Worm (Caenorhabditis elegans): ENCODE results near the gene pptr-1.
A peak's percentile ranks its signal among the peaks of the same experiment; 100 is the strongest.

pptr-1 gene

ce11 chrV:16351757-16352156 lies 5.6 kb upstream of the pptr-1 start:
- TF ChIP-seq ceh-82 (tag; optimal IDR thresholded peaks at IDR 0.05) (no peak), nhr-28 (tag; optimal IDR thresholded peaks at IDR 0.05) (no peak), snpc-4 (tag; optimal IDR thresholded peaks at IDR 0.05) (peak; percentile 80)

ce11 chrV:16352282-16352681 lies 5.0 kb upstream of the pptr-1 start:
- peak; percentile 54 for TF ChIP-seq lin-39 (tag; optimal IDR thresholded peaks at IDR 0.05)
- no peak for TF ChIP-seq ama-1 (optimal IDR thresholded peaks at IDR 0.05)
- no peak for TF ChIP-seq ceh-28 (tag; optimal IDR thresholded peaks at IDR 0.05)
- TF ChIP-seq ceh-16 (tag; optimal IDR thresholded peaks at IDR 0.05): no peak
- TF ChIP-seq nhr-23 (tag; optimal IDR thresholded peaks at IDR 0.05): no peak
- no peak for TF ChIP-seq nhr-28 (tag; optimal IDR thresholded peaks at IDR 0.05)
- TF ChIP-seq ceh-9 (tag; optimal IDR thresholded peaks at IDR 0.05): no peak
- peak; percentile 56 for TF ChIP-seq skn-1 (tag; optimal IDR thresholded peaks at IDR 0.05)
- TF ChIP-seq fkh-10 (GFP tag; optimal IDR thresholded peaks at IDR 0.05): no peak
- TF ChIP-seq nhr-25 (tag; optimal IDR thresholded peaks at IDR 0.05): no peak
- TF ChIP-seq lsy-12 (tag; optimal IDR thresholded peaks at IDR 0.05): no peak
- TF ChIP-seq nhr-77 (tag; optimal IDR thresholded peaks at IDR 0.05): no peak
- no peak for TF ChIP-seq fkh-2 (tag; optimal IDR thresholded peaks at IDR 0.05)
- no peak for TF ChIP-seq unc-39 (tag; optimal IDR thresholded peaks at IDR 0.05)
- TF ChIP-seq elt-1 (tag; optimal IDR thresholded peaks at IDR 0.05): no peak
- no peak for TF ChIP-seq nhr-43 (tag; optimal IDR thresholded peaks at IDR 0.05; ENCODE audit: poor library complexity, severe bottlenecking)
- TF ChIP-seq ztf-11 (tag; optimal IDR thresholded peaks at IDR 0.05): no peak
- TF ChIP-seq eor-1 (tag; optimal IDR thresholded peaks at IDR 0.05): no peak
- no peak for TF ChIP-seq snpc-4 (tag; optimal IDR thresholded peaks at IDR 0.05)
- peak; percentile 13 for TF ChIP-seq hmg-11 (tag; optimal IDR thresholded peaks at IDR 0.05)
- TF ChIP-seq mml-1 (tag; optimal IDR thresholded peaks at IDR 0.05): no peak
- peak; percentile 3 for TF ChIP-seq egl-5 (tag; optimal IDR thresholded peaks at IDR 0.05)
- no peak for TF ChIP-seq R02D3.7 (tag; optimal IDR thresholded peaks at IDR 0.05)
- peak; percentile 54 for TF ChIP-seq nfya-1 (tag; optimal IDR thresholded peaks at IDR 0.05; ENCODE audit: insufficient read depth)
- TF ChIP-seq nhr-12 (tag; optimal IDR thresholded peaks at IDR 0.05): no peak
- TF ChIP-seq unc-62 (GFP tag; optimal IDR thresholded peaks at IDR 0.05): no peak
- TF ChIP-seq pha-4 (tag; optimal IDR thresholded peaks at IDR 0.05): peak; percentile 69
- no peak for TF ChIP-seq aly-2 (tag; optimal IDR thresholded peaks at IDR 0.05)
- TF ChIP-seq daf-12 (tag; optimal IDR thresholded peaks at IDR 0.05): no peak
- no peak for TF ChIP-seq mdl-1 (tag; optimal IDR thresholded peaks at IDR 0.05)
- TF ChIP-seq elt-3 (tag; optimal IDR thresholded peaks at IDR 0.05): no peak
- peak; percentile 60 for TF ChIP-seq elt-2 (tag; optimal IDR thresholded peaks at IDR 0.05)
- no peak for TF ChIP-seq nhr-67 (tag; optimal IDR thresholded peaks at IDR 0.05)
- no peak for TF ChIP-seq nhr-11 (tag; optimal IDR thresholded peaks at IDR 0.05)
- peak; percentile 58 for TF ChIP-seq pqm-1 (tag; optimal IDR thresholded peaks at IDR 0.05)
- TF ChIP-seq jun-1 (tag; optimal IDR thresholded peaks at IDR 0.05): no peak
- TF ChIP-seq nhr-76 (tag; optimal IDR thresholded peaks at IDR 0.05): no peak
- TF ChIP-seq ztf-4 (tag; optimal IDR thresholded peaks at IDR 0.05): no peak
- peak; percentile 22 for TF ChIP-seq lin-15B (tag; optimal IDR thresholded peaks at IDR 0.05)
- TF ChIP-seq egl-27 (tag; optimal IDR thresholded peaks at IDR 0.05): no peak
- no peak for TF ChIP-seq ceh-82 (tag; optimal IDR thresholded peaks at IDR 0.05)
- no peak for TF ChIP-seq sea-2 (GFP tag; optimal IDR thresholded peaks at IDR 0.05)
- TF ChIP-seq fos-1 (tag; optimal IDR thresholded peaks at IDR 0.05): no peak
- TF ChIP-seq ZK546.5 (tag; optimal IDR thresholded peaks at IDR 0.05): no peak
- no peak for TF ChIP-seq zag-1 (tag; optimal IDR thresholded peaks at IDR 0.05)
- TF ChIP-seq tbx-2 (tag; optimal IDR thresholded peaks at IDR 0.05): no peak
- TF ChIP-seq nhr-237 (tag; optimal IDR thresholded peaks at IDR 0.05): no peak

Data from whole organism, L3 larva.